Fruit fly (Drosophila melanogaster) whole organism, embryonic: Measurements from ENCODE around the gene CG32052.

Experiments used
- Ada2b ChIP-seq: fragments of 200-800 bp; sonication (Bioruptor generic); IDR thresholded peaks from 2 replicates; pipeline ENCODE4 v1.3.6; 2022; ENCODE audit warnings: missing biosample characterization, missing genetic modification characterization
- Atf6 ChIP-seq: fragments of 200-800 bp; sonication (Bioruptor generic); IDR thresholded peaks from 2 replicates; pipeline ENCODE4 v1.3.6; 2022; ENCODE audit warnings: missing biosample characterization, missing genetic modification characterization
- B-H2 ChIP-seq: fragments of 200-800 bp; sonication (Bioruptor generic); optimal IDR thresholded peaks from 2 replicates; lab custom pipeline; 2018; ENCODE audit warnings: missing biosample characterization, mild to moderate bottlenecking, missing genetic modification characterization
- CG11504 ChIP-seq: fragments of 200-800 bp; sonication (Bioruptor generic); optimal IDR thresholded peaks from 3 replicates; lab custom pipeline; 2019; ENCODE audit warnings: missing biosample characterization, mild to moderate bottlenecking, missing genetic modification characterization, moderate library complexity
- CG1233 ChIP-seq: fragments of 200-800 bp; sonication (Bioruptor generic); optimal IDR thresholded peaks from 4 replicates; lab custom pipeline; 2018; ENCODE audit warnings: missing biosample characterization, mild to moderate bottlenecking, missing genetic modification characterization
- CG14441 ChIP-seq: fragments of 200-800 bp; sonication (Bioruptor generic); IDR thresholded peaks from 2 replicates; pipeline ENCODE4 v1.3.6; 2022; ENCODE audit warnings: missing biosample characterization, missing genetic modification characterization
- CG14965 ChIP-seq: fragments of 200-800 bp; sonication (Bioruptor generic); optimal IDR thresholded peaks from 2 replicates; lab custom pipeline; 2016; ENCODE audit warnings: missing biosample characterization, missing genetic modification characterization, borderline replicate concordance
- CG15696 ChIP-seq: fragments of 200-800 bp; sonication (Bioruptor generic); optimal IDR thresholded peaks from 2 replicates; lab custom pipeline; 2019; ENCODE audit warnings: missing biosample characterization, mild to moderate bottlenecking, missing genetic modification characterization, moderate library complexity
- CG1603 ChIP-seq: fragments of 200-800 bp; sonication (Bioruptor generic); optimal IDR thresholded peaks from 2 replicates; lab custom pipeline; 2019; ENCODE audit warnings: missing biosample characterization, mild to moderate bottlenecking, missing genetic modification characterization, moderate library complexity
- CG2116 ChIP-seq: fragments of 200-800 bp; sonication (Bioruptor generic); optimal IDR thresholded peaks from 3 replicates; lab custom pipeline; 2018; ENCODE audit warnings: missing biosample characterization, mild to moderate bottlenecking, missing genetic modification characterization
- CG31388 ChIP-seq: fragments of 200-800 bp; sonication (Bioruptor generic); optimal IDR thresholded peaks from 2 replicates; lab custom pipeline; 2016; ENCODE audit warnings: missing biosample characterization, missing genetic modification characterization
- CG3847 ChIP-seq: fragments of 200-800 bp; sonication (Bioruptor generic); IDR thresholded peaks from 2 replicates; pipeline ENCODE4 v1.3.6; 2022; ENCODE audit warnings: missing biosample characterization, missing genetic modification characterization
- CG42726 ChIP-seq: fragments of 200-800 bp; sonication (Bioruptor generic); IDR thresholded peaks from 2 replicates; pipeline ENCODE4 v1.3.6; 2022; ENCODE audit warnings: missing biosample characterization, missing genetic modification characterization; ENCODE audit not compliant: partially characterized antibody
- CG4617 ChIP-seq: fragments of 200-800 bp; sonication (Bioruptor generic); optimal IDR thresholded peaks from 3 replicates; lab custom pipeline; 2016; ENCODE audit warnings: missing biosample characterization, missing genetic modification characterization, borderline replicate concordance
- CG8478 ChIP-seq: fragments of >200 bp; optimal IDR thresholded peaks from 2 replicates; lab custom pipeline; 2018
- CG9876 ChIP-seq: fragments of 200-800 bp; sonication (Bioruptor generic); optimal IDR thresholded peaks from 2 replicates; lab custom pipeline; 2016; ENCODE audit warnings: missing biosample characterization, missing genetic modification characterization
- Dfd ChIP-seq, 2 experiments: fragments of >200 bp; optimal IDR thresholded peaks; 2 replicates each; lab custom pipeline; 2017; ENCODE audit warnings: missing biosample characterization in 2 of 2, missing genetic modification characterization in 2 of 2
- Dip2 ChIP-seq: fragments of 200-800 bp; sonication (Bioruptor generic); IDR thresholded peaks from 2 replicates; pipeline ENCODE4 v1.3.6; 2022; ENCODE audit warnings: missing biosample characterization, missing genetic modification characterization
- Doc2 ChIP-seq: fragments of 200-800 bp; sonication (Bioruptor generic); IDR thresholded peaks from 2 replicates; pipeline ENCODE4 v1.3.6; 2022; ENCODE audit warnings: missing biosample characterization, missing genetic modification characterization
- Eip74EF ChIP-seq, 2 experiments: fragments of 200-800 bp in 1 of 2; fragments of >200 bp in 1 of 2; sonication (Bioruptor generic) in 1 of 2; optimal IDR thresholded peaks; 2 replicates each; lab custom pipeline; 2017 to 2019; ENCODE audit warnings: missing biosample characterization in 2 of 2, missing genetic modification characterization in 2 of 2, mild to moderate bottlenecking in 1 of 2, moderate library complexity in 1 of 2
- Ets65A ChIP-seq: fragments of 200-800 bp; sonication (Bioruptor generic); peaks from one replicate; lab custom pipeline; 2016; ENCODE audit warnings: missing biosample characterization, missing genetic modification characterization
- HLHmδ ChIP-seq: fragments of 200-800 bp; sonication (Bioruptor generic); optimal IDR thresholded peaks from 2 replicates; lab custom pipeline; 2018; ENCODE audit warnings: missing biosample characterization, mild to moderate bottlenecking, missing genetic modification characterization, moderate library complexity
- Hmr ChIP-seq: fragments of 200-800 bp; sonication (Bioruptor generic); optimal IDR thresholded peaks from 3 replicates; lab custom pipeline; 2017; ENCODE audit warnings: mild to moderate bottlenecking, missing biosample characterization, missing genetic modification reagents, missing genetic modification characterization
- NK7.1 ChIP-seq: fragments of 200-800 bp; sonication (Bioruptor generic); optimal IDR thresholded peaks from 3 replicates; lab custom pipeline; 2016; ENCODE audit warnings: missing biosample characterization, missing genetic modification characterization
- Ssrp ChIP-seq: fragments of 200-800 bp; sonication (Bioruptor generic); optimal IDR thresholded peaks from 2 replicates; lab custom pipeline; 2018; ENCODE audit warnings: missing biosample characterization, mild to moderate bottlenecking, missing genetic modification characterization, moderate library complexity
- ara ChIP-seq: fragments of 200-800 bp; sonication (Bioruptor generic); IDR thresholded peaks from 2 replicates; pipeline ENCODE4 v1.3.6; 2022; ENCODE audit warnings: missing biosample characterization, missing genetic modification characterization
- ato ChIP-seq: fragments of 200-800 bp; sonication (Bioruptor generic); IDR thresholded peaks from 2 replicates; pipeline ENCODE4 v1.3.6; 2022; ENCODE audit warnings: missing biosample characterization, missing genetic modification characterization; ENCODE audit not compliant: partially characterized antibody
- br ChIP-seq: fragments of >200 bp; optimal IDR thresholded peaks from 2 replicates; lab custom pipeline; 2017
- btn ChIP-seq: fragments of 200-800 bp; sonication (Bioruptor generic); optimal IDR thresholded peaks from 2 replicates; lab custom pipeline; 2016; ENCODE audit warnings: missing biosample characterization, missing genetic modification characterization
- chif ChIP-seq, 2 experiments: fragments of 200-800 bp; sonication (Bioruptor generic); optimal IDR thresholded peaks; 3 replicates each; lab custom pipeline; 2016; ENCODE audit warnings: missing biosample characterization in 2 of 2, missing genetic modification characterization in 2 of 2
- fd64A ChIP-seq: fragments of 200-800 bp; sonication (Bioruptor generic); optimal IDR thresholded peaks from 3 replicates; lab custom pipeline; 2018; ENCODE audit warnings: missing biosample characterization, mild to moderate bottlenecking, missing genetic modification characterization
- fu2 ChIP-seq: fragments of 200-800 bp; sonication (Bioruptor generic); optimal IDR thresholded peaks from 2 replicates; lab custom pipeline; 2016; ENCODE audit warnings: missing biosample characterization, missing genetic modification characterization
- gcm ChIP-seq: fragments of 200-800 bp; sonication (Bioruptor generic); optimal IDR thresholded peaks from 2 replicates; lab custom pipeline; 2019; ENCODE audit warnings: missing biosample characterization, mild to moderate bottlenecking, missing genetic modification characterization, moderate library complexity
- gcm2 ChIP-seq: fragments of 200-800 bp; sonication (Bioruptor generic); optimal IDR thresholded peaks from 2 replicates; lab custom pipeline; 2016; ENCODE audit warnings: missing biosample characterization, missing genetic modification characterization
- grn ChIP-seq: fragments of 200-800 bp; sonication (Bioruptor generic); optimal IDR thresholded peaks from 3 replicates; lab custom pipeline; 2017; ENCODE audit warnings: missing biosample characterization, missing genetic modification characterization
- hkb ChIP-seq, 2 experiments: fragments of 200-800 bp in 1 of 2; fragments of >200 bp in 1 of 2; sonication (Bioruptor generic) in 1 of 2; IDR thresholded peaks in 1 of 2; optimal IDR thresholded peaks in 1 of 2; 2 replicates each; pipeline versions ENCODE4 v1.3.6 to Lab custom; 2017 to 2022; ENCODE audit warnings: missing biosample characterization in 1 of 2, missing genetic modification characterization in 1 of 2
- inv ChIP-seq: fragments of 200-800 bp; sonication (Bioruptor generic); IDR thresholded peaks from 2 replicates; pipeline ENCODE4 v1.3.6; 2022; ENCODE audit warnings: missing biosample characterization, missing genetic modification characterization; ENCODE audit not compliant: partially characterized antibody
- jigr1 ChIP-seq: fragments of 200-800 bp; sonication (Bioruptor generic); IDR thresholded peaks from 3 replicates; pipeline ENCODE4 v1.3.6; 2022; ENCODE audit warnings: missing biosample characterization, missing genetic modification characterization
- luna ChIP-seq: fragments of 200-800 bp; sonication (Bioruptor generic); optimal IDR thresholded peaks from 2 replicates; lab custom pipeline; 2016; ENCODE audit warnings: missing biosample characterization, missing genetic modification characterization
- mld ChIP-seq: fragments of 200-800 bp; sonication (Bioruptor generic); IDR thresholded peaks from 3 replicates; pipeline ENCODE4 v1.3.6; 2022; ENCODE audit warnings: missing biosample characterization, missing genetic modification characterization; ENCODE audit not compliant: partially characterized antibody
- nmo ChIP-seq: fragments of 200-800 bp; sonication (Bioruptor generic); optimal IDR thresholded peaks from 2 replicates; lab custom pipeline; 2018; ENCODE audit warnings: missing biosample characterization, mild to moderate bottlenecking, missing genetic modification characterization, moderate library complexity
- sens-2 ChIP-seq: fragments of 200-800 bp; sonication (Bioruptor generic); IDR thresholded peaks from 2 replicates; pipeline ENCODE4 v1.3.6; 2022; ENCODE audit warnings: missing biosample characterization, missing genetic modification characterization
- shn ChIP-seq: fragments of 200-800 bp; sonication (Bioruptor generic); optimal IDR thresholded peaks from 3 replicates; lab custom pipeline; 2016; ENCODE audit warnings: missing biosample characterization, missing genetic modification characterization
- tap ChIP-seq: fragments of 200-800 bp; optimal IDR thresholded peaks from 3 replicates; lab custom pipeline; 2019; ENCODE audit warnings: missing biosample characterization, mild to moderate bottlenecking, missing genetic modification characterization, moderate library complexity
- tgo ChIP-seq: fragments of 200-800 bp; sonication (Bioruptor generic); IDR thresholded peaks from 3 replicates; pipeline ENCODE4 v1.3.6; 2022; ENCODE audit warnings: missing biosample characterization, missing genetic modification characterization
- unc-4 ChIP-seq: fragments of 200-800 bp; sonication (Bioruptor generic); IDR thresholded peaks from 2 replicates; pipeline ENCODE4 v1.3.6; 2022; ENCODE audit warnings: missing biosample characterization, missing genetic modification characterization; ENCODE audit not compliant: partially characterized antibody

The CG32052 gene

DNA sequence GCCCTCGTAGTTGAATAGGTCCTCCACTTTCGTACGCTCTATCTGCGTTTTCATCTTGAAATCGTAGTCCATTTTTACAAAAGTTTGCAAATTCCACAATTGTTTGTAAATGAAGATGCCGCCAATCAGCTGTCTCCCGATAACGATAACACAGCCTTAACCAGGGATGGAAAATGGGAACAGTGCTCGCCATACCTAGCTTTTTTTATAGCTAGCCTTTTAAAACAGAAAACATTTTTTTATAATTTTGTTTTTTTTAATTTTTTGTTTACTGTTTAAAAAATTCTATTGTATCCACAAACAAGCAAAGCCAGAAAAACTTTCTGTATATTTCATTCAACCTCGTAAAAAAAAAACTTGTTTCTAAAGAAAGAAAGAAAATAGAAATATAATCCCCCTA lies 51.7 kb downstream of the CG32052 start, which contains the start of gene Cdk8 (continued):
- peak; percentile 8 for TF ChIP-seq CG2116 (GFP tag; lab: Kevin White, UChicago)
- no peak for TF ChIP-seq Doc2 (GFP tag; lab: Robert Waterston, UW)
- no peak for TF ChIP-seq inv
- TF ChIP-seq CG11504 (tag; lab: Kevin White, UChicago): no peak
- TF ChIP-seq CG14441 (GFP tag; lab: Robert Waterston, UW): no peak
- TF ChIP-seq HLHmδ (GFP tag; lab: Kevin White, UChicago): no peak
- TF ChIP-seq tgo (GFP tag; lab: Robert Waterston, UW): peak; percentile 22; the same call in 1 of the 3 replicates
- no peak for TF ChIP-seq ara (GFP tag; lab: Robert Waterston, UW)
- TF ChIP-seq CG42726 (GFP tag; lab: Robert Waterston, UW): no peak
- no peak for TF ChIP-seq CG14965 (GFP tag; lab: Kevin White, UChicago)
- TF ChIP-seq NK7.1: no peak
- no peak for TF ChIP-seq CG9876 (GFP tag; lab: Kevin White, UChicago)
- no peak for TF ChIP-seq gcm2 (GFP tag; lab: Kevin White, UChicago)
- TF ChIP-seq nmo (GFP tag; lab: Kevin White, UChicago): peak; percentile 28
- TF ChIP-seq luna: no peak
- TF ChIP-seq btn (GFP tag; lab: Kevin White, UChicago): no peak
- no peak for TF ChIP-seq Hmr (GFP tag; lab: Kevin White, UChicago)
- no peak for TF ChIP-seq sens-2
- peak in 1 of 2 experiments; percentile 2 for TF ChIP-seq chif (GFP tag; optimal IDR thresholded peaks at IDR 0.05; lab: Kevin White, UChicago)
- TF ChIP-seq Eip74EF (GFP tag; optimal IDR thresholded peaks at IDR 0.05; lab: Kevin White, UChicago): no peak
- peak; percentile 3 for TF ChIP-seq fu2 (GFP tag; lab: Kevin White, UChicago)
- TF ChIP-seq Ssrp (tag; lab: Kevin White, UChicago): peak; percentile 8
- TF ChIP-seq jigr1 (GFP tag; lab: Robert Waterston, UW): no peak; the same call in 2 of the 3 replicates
- peak; percentile 18; the same call in 1 of the 2 replicates for TF ChIP-seq Ada2b (GFP tag; lab: Robert Waterston, UW)
- no peak for TF ChIP-seq CG1233
- TF ChIP-seq gcm (GFP tag; lab: Kevin White, UChicago): no peak
- TF ChIP-seq fd64A (GFP tag; lab: Kevin White, UChicago): no peak
- TF ChIP-seq Atf6: peak; percentile 40; the same call in 1 of the 2 replicates
- TF ChIP-seq br (lab: Kevin White, UChicago): no peak
- TF ChIP-seq ato: no peak
- TF ChIP-seq shn: no peak
- TF ChIP-seq B-H2 (GFP tag; lab: Kevin White, UChicago): peak; percentile 35
- TF ChIP-seq CG15696 (tag; lab: Kevin White, UChicago): peak; percentile 13

DNA sequence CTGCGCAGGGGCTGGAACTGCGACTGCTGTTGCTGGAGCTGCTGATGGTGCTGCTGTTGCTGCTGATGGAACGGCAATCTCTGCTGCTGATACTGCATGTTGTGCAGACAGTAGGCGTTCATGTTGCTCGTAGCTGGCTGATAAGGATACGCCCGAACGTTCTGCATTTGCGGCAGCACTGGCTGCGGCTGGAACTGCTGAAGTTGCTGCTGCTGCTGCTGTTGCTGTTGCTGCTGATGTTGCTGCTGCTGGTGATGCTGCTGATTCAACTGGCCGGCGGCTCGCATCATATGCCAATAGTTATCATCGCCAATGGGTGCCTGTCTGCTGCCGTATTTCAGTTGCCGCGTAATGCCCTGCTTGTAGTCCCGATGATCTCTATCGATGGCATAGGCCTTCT lies 53.9 kb downstream of the CG32052 start:
- peak in 1 of 2 experiments; percentile 44 for TF ChIP-seq Dfd (GFP tag; optimal IDR thresholded peaks at IDR 0.05; lab: Kevin White, UChicago)
- TF ChIP-seq CG4617 (GFP tag; lab: Kevin White, UChicago): no peak
- TF ChIP-seq Dip2 (GFP tag; lab: Robert Waterston, UW): no peak
- no peak for TF ChIP-seq Hmr (GFP tag; lab: Kevin White, UChicago)
- TF ChIP-seq unc-4 (GFP tag; lab: Robert Waterston, UW): no peak
- TF ChIP-seq CG3847 (GFP tag; lab: Robert Waterston, UW): no peak
- no peak for TF ChIP-seq CG31388 (GFP tag; lab: Kevin White, UChicago)
- TF ChIP-seq inv: no peak
- TF ChIP-seq CG1603 (tag; lab: Kevin White, UChicago): no peak
- no peak for TF ChIP-seq grn (GFP tag; lab: Kevin White, UChicago)
- peak; percentile 44 for TF ChIP-seq CG8478 (lab: Kevin White, UChicago)
- 0 out of 3 replicates have a peak, but pooled peaks have one; percentile 34 for TF ChIP-seq mld (GFP tag; lab: Robert Waterston, UW)
- no peak for TF ChIP-seq tap
- peak; percentile 39 for TF ChIP-seq Ets65A (GFP tag; lab: Kevin White, UChicago)
- TF ChIP-seq hkb (optimal IDR thresholded peaks at IDR 0.05; lab: Kevin White, UChicago): no peak
- no peak for TF ChIP-seq hkb (GFP tag; IDR thresholded peaks at IDR 0.05; lab: Robert Waterston, UW)
